Worm (Caenorhabditis elegans): ENCODE results near the gene R160.4.

Gene R160.4

DNA sequence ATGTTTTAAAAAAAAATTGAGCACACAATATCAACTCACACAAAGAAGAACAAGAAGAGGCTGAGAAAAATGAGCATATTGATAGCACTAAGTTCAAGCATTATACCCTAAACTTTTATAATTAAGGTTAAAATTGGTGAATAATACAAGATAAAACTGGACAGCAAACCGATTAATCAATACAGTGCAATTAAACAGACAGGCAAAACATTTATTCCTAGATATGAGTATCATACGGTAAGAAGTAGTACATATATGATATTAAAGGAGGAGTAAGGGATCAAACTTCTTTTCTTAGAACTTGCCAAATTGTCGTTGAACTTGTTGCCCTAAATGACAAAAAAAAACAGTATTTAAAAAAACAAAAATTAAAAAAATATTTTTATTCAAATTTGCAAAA is 3.3 kb upstream of the R160.4 start, which contains the start of gene R160.14:
TSS of gene R160.14 (minus strand) at position 101 of the 400 bp plus-strand sequence.
- TF ChIP-seq irx-1 (tag; optimal IDR thresholded peaks at IDR 0.05), result no peak
- TF ChIP-seq unc-30 (tag; optimal IDR thresholded peaks at IDR 0.05), result no peak
- no peak for TF ChIP-seq zag-1 (tag; optimal IDR thresholded peaks at IDR 0.05)
- TF ChIP-seq grh-1 (GFP tag; IDR thresholded peaks at IDR 0.05), result no peak
- TF ChIP-seq unc-86 (tag; optimal IDR thresholded peaks at IDR 0.05), result no peak
- no peak for TF ChIP-seq skn-1 (tag; optimal IDR thresholded peaks at IDR 0.05)
- TF ChIP-seq ets-5 (GFP tag; IDR thresholded peaks at IDR 0.05), result no peak
- TF ChIP-seq nhr-11 (tag; optimal IDR thresholded peaks at IDR 0.05), result no peak
- TF ChIP-seq dsc-1 (tag; optimal IDR thresholded peaks at IDR 0.05), result no peak

DNA sequence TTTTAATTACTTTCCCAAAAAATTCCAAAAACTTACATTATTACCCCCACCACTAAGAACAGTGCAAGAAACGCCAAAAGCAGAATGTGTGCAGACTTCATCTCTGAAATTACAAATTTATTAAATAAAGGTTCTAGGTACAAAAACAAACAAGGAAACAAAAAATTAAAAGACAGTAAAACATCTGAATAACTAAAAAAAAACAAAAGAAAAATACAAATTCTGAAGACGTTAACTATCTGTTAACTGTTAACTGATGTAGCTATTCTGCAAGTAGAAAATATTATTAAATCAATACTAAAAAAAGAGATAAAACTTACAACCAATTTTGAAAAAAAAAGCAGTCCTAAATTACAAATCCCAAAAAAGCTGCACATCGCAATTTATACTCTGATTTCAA is 2.7 kb upstream of the R160.4 start, which contains the start of gene R160.13:
TSS of gene R160.13 (minus strand) at position 101 of the 400 bp plus-strand sequence.
- no peak for TF ChIP-seq lir-3 (tag; optimal IDR thresholded peaks at IDR 0.05; ENCODE audit: poor library complexity)
- TF ChIP-seq ztf-11 (tag; optimal IDR thresholded peaks at IDR 0.05), result no peak
- no peak for TF ChIP-seq egl-27 (tag; optimal IDR thresholded peaks at IDR 0.05)
- TF ChIP-seq nhr-237 (tag; optimal IDR thresholded peaks at IDR 0.05), result no peak
- TF ChIP-seq rnt-1 (tag; optimal IDR thresholded peaks at IDR 0.05), result no peak
- no peak for TF ChIP-seq nhr-11 (tag; optimal IDR thresholded peaks at IDR 0.05)
- TF ChIP-seq ceh-90 (tag; optimal IDR thresholded peaks at IDR 0.05), result no peak
- TF ChIP-seq hlh-17 (GFP tag; optimal IDR thresholded peaks at IDR 0.05; ENCODE audit: borderline replicate concordance), result no peak
- no peak for TF ChIP-seq ces-1 (GFP tag; optimal IDR thresholded peaks at IDR 0.05)
- no peak for TF ChIP-seq mab-9 (GFP tag; IDR thresholded peaks at IDR 0.05)
- TF ChIP-seq nhr-19 (GFP tag; conservative IDR thresholded peaks at IDR 0.05), result no peak
- no peak for TF ChIP-seq sup-37 (GFP tag; optimal IDR thresholded peaks at IDR 0.05)
- no peak for TF ChIP-seq nhr-85 (tag)
- no peak for TF ChIP-seq dpl-1 (GFP tag; optimal IDR thresholded peaks at IDR 0.05)
- TF ChIP-seq tlp-1 (tag; optimal IDR thresholded peaks at IDR 0.05), result no peak
- no peak for TF ChIP-seq ceh-82 (tag; optimal IDR thresholded peaks at IDR 0.05)
- no peak for TF ChIP-seq nhr-90 (tag; optimal IDR thresholded peaks at IDR 0.05; ENCODE audit: poor library complexity)
- TF ChIP-seq ceh-88 (GFP tag; IDR thresholded peaks at IDR 0.05), result no peak

ce11 chrX:4370756-4371155 is 2.1 kb upstream of the R160.4 start, which contains the start of gene R160.5:
TSS of gene R160.5 (minus strand) at chrX:4370856.
- TF ChIP-seq nhr-11 (tag; optimal IDR thresholded peaks at IDR 0.05), result no peak
- TF ChIP-seq grh-1 (GFP tag; IDR thresholded peaks at IDR 0.05), result no peak
- TF ChIP-seq C04F5.9 (tag; optimal IDR thresholded peaks at IDR 0.05), result no peak
- no peak for TF ChIP-seq elt-3 (tag; optimal IDR thresholded peaks at IDR 0.05)
- TF ChIP-seq fkh-4 (tag; optimal IDR thresholded peaks at IDR 0.05; ENCODE audit: borderline replicate concordance), result no peak
- TF ChIP-seq egl-27 (tag; optimal IDR thresholded peaks at IDR 0.05), result no peak
- TF ChIP-seq jun-1 (tag; optimal IDR thresholded peaks at IDR 0.05), result no peak
- TF ChIP-seq lin-14 (GFP tag; optimal IDR thresholded peaks at IDR 0.05), result no peak

- no peak for TF ChIP-seq ceh-82 (tag; optimal IDR thresholded peaks at IDR 0.05)
- no peak for TF ChIP-seq tbx-2 (tag; optimal IDR thresholded peaks at IDR 0.05)
- no peak for TF ChIP-seq sox-4 (tag; optimal IDR thresholded peaks at IDR 0.05)
- no peak for TF ChIP-seq nhr-20 (tag; optimal IDR thresholded peaks at IDR 0.05)
- no peak for TF ChIP-seq nhr-76 (tag; optimal IDR thresholded peaks at IDR 0.05)
- TF ChIP-seq ama-1 (optimal IDR thresholded peaks at IDR 0.05), result no peak
- TF ChIP-seq egl-27 (tag; optimal IDR thresholded peaks at IDR 0.05), result no peak
- TF ChIP-seq pag-3 (tag; optimal IDR thresholded peaks at IDR 0.05; ENCODE audit: borderline replicate concordance, insufficient read depth), result no peak
- no peak for TF ChIP-seq unc-130 (tag; optimal IDR thresholded peaks at IDR 0.05)
- no peak for TF ChIP-seq dsc-1 (tag; optimal IDR thresholded peaks at IDR 0.05)
- no peak for TF ChIP-seq nhr-19 (GFP tag; conservative IDR thresholded peaks at IDR 0.05)
- TF ChIP-seq mab-9 (GFP tag; IDR thresholded peaks at IDR 0.05), result no peak
Measured at ce11 chrX:4367414-4367813, 1.3 kb downstream of the R160.4 start, which contains the start of gene R160.10. TSS of gene R160.10 (minus strand) at chrX:4367514.
